Fruit fly (Drosophila melanogaster): ENCODE data around the gene Ncc69.

Ncc69 gene

dm6 chr3L:12363729-12364128 is 27.5 kb downstream of the Ncc69 start:
- TF ChIP-seq fd59A (GFP tag; optimal IDR thresholded peaks at IDR 0.05) (no peak), CG10631 (GFP tag; optimal IDR thresholded peaks at IDR 0.05) (no peak), dsx (GFP tag; optimal IDR thresholded peaks at IDR 0.05; ENCODE audit: poor library complexity, severe bottlenecking) (no peak), CG4318 (GFP tag; optimal IDR thresholded peaks at IDR 0.05) (no peak), fd85E (GFP tag; optimal IDR thresholded peaks at IDR 0.05) (no peak), spab (GFP tag; optimal IDR thresholded peaks at IDR 0.05) (no peak), Hr4 (GFP tag; optimal IDR thresholded peaks at IDR 0.05) (no peak), Eip78C (GFP tag) (no peak), cyc (GFP tag; optimal IDR thresholded peaks at IDR 0.05) (no peak), Smox (GFP tag; optimal IDR thresholded peaks at IDR 0.05) (no peak)

- TF ChIP-seq lz (GFP tag; optimal IDR thresholded peaks at IDR 0.05) (no peak), CG8319 (GFP tag; optimal IDR thresholded peaks at IDR 0.05) (no peak), ss (GFP tag; optimal IDR thresholded peaks at IDR 0.05) (no peak), CG10631 (GFP tag; optimal IDR thresholded peaks at IDR 0.05) (no peak), esn (GFP tag; optimal IDR thresholded peaks at IDR 0.05) (no peak), CG6276 (GFP tag; optimal IDR thresholded peaks at IDR 0.05) (no peak), CG3919 (GFP tag; optimal IDR thresholded peaks at IDR 0.05) (no peak), dac (GFP tag; optimal IDR thresholded peaks at IDR 0.05) (no peak), Hr38 (GFP tag; optimal IDR thresholded peaks at IDR 0.05) (no peak), fd59A (GFP tag; optimal IDR thresholded peaks at IDR 0.05) (no peak), Sox15 (GFP tag; optimal IDR thresholded peaks at IDR 0.05) (no peak), Lpt (GFP tag; optimal IDR thresholded peaks at IDR 0.05) (no peak), pdm3 (GFP tag; optimal IDR thresholded peaks at IDR 0.05) (no peak), OdsH (GFP tag; optimal IDR thresholded peaks at IDR 0.05) (no peak), CG8119 (GFP tag; IDR thresholded peaks at IDR 0.05) (no peak), cyc (GFP tag; optimal IDR thresholded peaks at IDR 0.05) (no peak), Sox14 (GFP tag; optimal IDR thresholded peaks at IDR 0.05) (no peak), Ets21C (GFP tag; optimal IDR thresholded peaks at IDR 0.05) (no peak), Eip75B (GFP tag; optimal IDR thresholded peaks at IDR 0.05) (no peak)
These were observed 39.8 kb downstream of the Ncc69 start, which contains the start of gene CrzR for dm6 chr3L:12351440-12351839. TSS of gene CrzR (minus strand) at chr3L:12351544.

- TF ChIP-seq fkh (GFP tag; optimal IDR thresholded peaks at IDR 0.05) (peak; percentile 89), Sox15 (GFP tag; optimal IDR thresholded peaks at IDR 0.05) (no peak)
These were observed 40.9 kb downstream of the Ncc69 start for dm6 chr3L:12350307-12350706.

DNA sequence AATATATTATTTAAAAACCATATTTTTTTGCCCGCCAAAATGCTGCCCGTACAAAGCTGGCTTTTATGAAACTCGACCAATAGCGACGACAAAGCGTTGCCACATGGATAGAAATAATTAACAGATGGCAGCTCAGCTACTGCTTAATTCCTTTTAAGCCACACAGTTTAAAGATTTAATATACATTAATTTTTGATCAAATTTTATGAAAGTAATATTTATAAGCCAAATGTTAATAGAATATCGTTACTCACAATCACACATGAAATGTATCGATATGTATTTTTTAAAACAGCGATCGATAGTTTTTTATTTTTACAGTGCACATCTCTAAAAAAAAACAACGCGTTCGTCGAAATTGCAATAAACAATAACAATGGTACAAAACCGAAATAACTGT is 54.9 kb downstream of the Ncc69 start, which contains the start of gene CG10418:
CG10418 (plus strand) TSS at position 338 of the 400 bp plus-strand sequence.
- TF ChIP-seq CG9139 (GFP tag; optimal IDR thresholded peaks at IDR 0.05): no peak
- TF ChIP-seq lz (GFP tag; optimal IDR thresholded peaks at IDR 0.05): no peak
- TF ChIP-seq topi (GFP tag; optimal IDR thresholded peaks at IDR 0.05): no peak
- TF ChIP-seq cyc (GFP tag; optimal IDR thresholded peaks at IDR 0.05): peak; percentile 43
- peak; percentile 7 for TF ChIP-seq Sox15 (GFP tag; optimal IDR thresholded peaks at IDR 0.05)
- TF ChIP-seq CG10669 (GFP tag; optimal IDR thresholded peaks at IDR 0.05): no peak
- TF ChIP-seq Hr39 (GFP tag; optimal IDR thresholded peaks at IDR 0.05): peak; percentile 51
- TF ChIP-seq Met (GFP tag; optimal IDR thresholded peaks at IDR 0.05): peak; percentile 14
- no peak for TF ChIP-seq CG8319 (GFP tag; optimal IDR thresholded peaks at IDR 0.05)
- peak; percentile 15 for TF ChIP-seq OdsH (GFP tag; optimal IDR thresholded peaks at IDR 0.05)
- TF ChIP-seq net (GFP tag; optimal IDR thresholded peaks at IDR 0.05): no peak
- TF ChIP-seq CG31627 (GFP tag; optimal IDR thresholded peaks at IDR 0.05): peak; percentile 59
- peak; percentile 15 for TF ChIP-seq Smox (GFP tag; optimal IDR thresholded peaks at IDR 0.05)
- TF ChIP-seq fkh (GFP tag; optimal IDR thresholded peaks at IDR 0.05): peak; percentile 13
- peak; percentile 19 for TF ChIP-seq svp (GFP tag)
- peak; percentile 11 for TF ChIP-seq pdm3 (GFP tag; optimal IDR thresholded peaks at IDR 0.05)
- TF ChIP-seq Sox14 (GFP tag; optimal IDR thresholded peaks at IDR 0.05): peak; percentile 50
- no peak for TF ChIP-seq CG8119 (GFP tag; IDR thresholded peaks at IDR 0.05)
- peak; percentile 15 for TF ChIP-seq CG10631 (GFP tag; optimal IDR thresholded peaks at IDR 0.05)
